Fruit fly (Drosophila melanogaster) whole organism: ENCODE measurements around the gene Kaz-m1.

ENCODE experiments used
- CG8478 ChIP-seq: fragments of >200 bp; optimal IDR thresholded peaks from 2 replicates; lab custom pipeline; 2018; ENCODE audit warnings: inconsistent platforms
- Dll ChIP-seq: fragments of >200 bp; optimal IDR thresholded peaks from 2 replicates; lab custom pipeline; 2017
- EcR ChIP-seq, 2 experiments: fragments of >200 bp; optimal IDR thresholded peaks; 2 replicates each; lab custom pipeline; 2017; ENCODE audit warnings: missing biosample characterization in 2 of 2, missing genetic modification characterization in 2 of 2, missing genetic modification reagents in 2 of 2
- pan ChIP-seq: fragments of >200 bp; optimal IDR thresholded peaks from 2 replicates; lab custom pipeline; 2017
- psq ChIP-seq: fragments of >200 bp; optimal IDR thresholded peaks from 2 replicates; lab custom pipeline; 2017
- usp ChIP-seq: fragments of >200 bp; optimal IDR thresholded peaks from 2 replicates; lab custom pipeline; 2017; ENCODE audit warnings: missing biosample characterization, missing genetic modification characterization, mixed read lengths

DNA sequence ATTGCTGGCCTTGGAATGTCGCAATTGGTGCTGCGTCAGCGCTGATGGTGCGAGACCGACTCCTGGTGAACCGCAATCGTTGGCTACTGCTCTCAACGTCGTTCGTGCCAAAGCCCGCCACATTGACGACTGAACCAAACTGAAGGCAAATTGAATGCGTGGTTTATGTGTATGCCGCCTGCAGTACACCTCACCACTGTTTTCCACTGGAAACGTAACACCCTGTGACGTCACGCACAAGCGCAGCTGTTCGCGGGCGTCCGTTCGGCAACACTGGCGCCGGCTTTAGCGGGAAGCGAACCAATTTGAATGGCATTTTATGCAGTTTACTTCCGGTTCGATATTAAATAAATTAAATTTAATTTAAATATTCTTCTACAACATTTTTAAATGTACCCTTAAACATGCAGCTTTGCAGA lies 40.7 kb downstream of the Kaz-m1 start, which contains the start of gene Cmpk:
- no peak for TF ChIP-seq Dll (lab: Kevin White, UChicago)
- TF ChIP-seq psq (lab: Kevin White, UChicago): no peak
- no peak for TF ChIP-seq CG8478
- TF ChIP-seq usp (GFP tag; lab: Kevin White, UChicago): no peak
- TF ChIP-seq pan: no peak
- no peak for TF ChIP-seq EcR (GFP tag; optimal IDR thresholded peaks at IDR 0.05; lab: Kevin White, UChicago)
